Fruit fly (Drosophila melanogaster) whole organism, embryonic: ENCODE measurements around the gene kkv.
A peak's percentile ranks its signal among the peaks of the same experiment; 100 is the strongest.

Experiments used
- Aef1 ChIP-seq: fragments of 200-800 bp; sonication (Bioruptor generic); IDR thresholded peaks from 3 replicates; pipeline ENCODE4 v1.3.6; 2022; ENCODE audit warnings: missing biosample characterization, missing genetic modification characterization
- Antp ChIP-seq: fragments of 200-800 bp; sonication (Bioruptor generic); optimal IDR thresholded peaks from 3 replicates; lab custom pipeline; 2016; ENCODE audit warnings: missing biosample characterization, missing genetic modification characterization
- C15 ChIP-seq: fragments of 200-800 bp; sonication (Bioruptor generic); IDR thresholded peaks from 3 replicates; pipeline ENCODE4 v1.3.6; 2022; ENCODE audit warnings: missing biosample characterization, missing genetic modification characterization
- CG10462 ChIP-seq: fragments of 200-800 bp; sonication (Bioruptor generic); optimal IDR thresholded peaks from 2 replicates; lab custom pipeline; 2016; ENCODE audit warnings: missing biosample characterization, missing genetic modification characterization
- CG11085 ChIP-seq: fragments of 200-800 bp; sonication (Bioruptor generic); IDR thresholded peaks from 2 replicates; pipeline ENCODE4 v1.3.6; 2022; ENCODE audit warnings: missing biosample characterization, missing genetic modification characterization
- CG12299 ChIP-seq: fragments of 200-800 bp; sonication (Bioruptor generic); optimal IDR thresholded peaks from 2 replicates; lab custom pipeline; 2018; ENCODE audit warnings: missing biosample characterization, mild to moderate bottlenecking, missing genetic modification characterization
- CG16813 ChIP-seq: fragments of 200-800 bp; sonication (Bioruptor generic); IDR thresholded peaks from 3 replicates; pipeline ENCODE4 v1.3.6; 2022; ENCODE audit warnings: missing biosample characterization, missing genetic modification characterization; ENCODE audit not compliant: partially characterized antibody
- CG17359 ChIP-seq: fragments of 200-800 bp; sonication (Bioruptor generic); optimal IDR thresholded peaks from 3 replicates; lab custom pipeline; 2018; ENCODE audit warnings: missing biosample characterization, mild to moderate bottlenecking, missing genetic modification characterization, moderate library complexity
- CG17361 ChIP-seq: fragments of 200-800 bp; sonication (Bioruptor generic); IDR thresholded peaks from 3 replicates; pipeline ENCODE4 v1.3.6; 2022; ENCODE audit warnings: missing biosample characterization, missing genetic modification characterization
- CG2678 ChIP-seq: fragments of 200-800 bp; sonication (Bioruptor generic); optimal IDR thresholded peaks from 3 replicates; lab custom pipeline; 2019; ENCODE audit warnings: missing biosample characterization, mild to moderate bottlenecking, missing genetic modification characterization, moderate library complexity
- CG3065 ChIP-seq: fragments of 200-800 bp; sonication (Bioruptor generic); optimal IDR thresholded peaks from 2 replicates; lab custom pipeline; 2016; ENCODE audit warnings: missing biosample characterization, missing genetic modification characterization
- CG3838 ChIP-seq: fragments of 200-800 bp; sonication (Bioruptor generic); optimal IDR thresholded peaks from 3 replicates; lab custom pipeline; 2016; ENCODE audit warnings: missing biosample characterization, missing genetic modification characterization
- CG43689 ChIP-seq: fragments of 200-800 bp; sonication (Bioruptor generic); IDR thresholded peaks from 2 replicates; pipeline ENCODE4 v1.3.6; 2022; ENCODE audit warnings: missing biosample characterization, missing genetic modification characterization
- CG6272 ChIP-seq: fragments of 200-800 bp; sonication (Bioruptor generic); IDR thresholded peaks from 2 replicates; pipeline ENCODE4 v1.3.6; 2022; ENCODE audit warnings: missing biosample characterization, missing genetic modification characterization
- CG6689 ChIP-seq: fragments of 200-800 bp; sonication (Bioruptor generic); IDR thresholded peaks from 2 replicates; pipeline ENCODE4 v1.3.6; 2022; ENCODE audit warnings: missing biosample characterization, missing genetic modification characterization
- CG6813 ChIP-seq: fragments of 200-800 bp; sonication (Bioruptor generic); optimal IDR thresholded peaks from 2 replicates; lab custom pipeline; 2017; ENCODE audit warnings: missing biosample characterization, missing genetic modification characterization, mild to moderate bottlenecking, moderate library complexity, missing genetic modification reagents
- CG7372 ChIP-seq: fragments of 200-800 bp; sonication (Bioruptor generic); IDR thresholded peaks from 2 replicates; pipeline ENCODE4 v1.3.6; 2022; ENCODE audit warnings: missing biosample characterization, missing genetic modification characterization
- CG7839 ChIP-seq: fragments of 200-800 bp; sonication (Bioruptor generic); optimal IDR thresholded peaks from 3 replicates; lab custom pipeline; 2018; ENCODE audit warnings: missing biosample characterization, mild to moderate bottlenecking, missing genetic modification characterization, moderate library complexity
- CG8924 ChIP-seq: fragments of 200-800 bp; optimal IDR thresholded peaks from 3 replicates; lab custom pipeline; 2019; ENCODE audit warnings: missing biosample characterization, mild to moderate bottlenecking, missing genetic modification characterization, moderate library complexity
- CG8944 ChIP-seq: fragments of 200-800 bp; sonication (Bioruptor generic); optimal IDR thresholded peaks from 3 replicates; lab custom pipeline; 2016; ENCODE audit warnings: missing biosample characterization, missing genetic modification characterization
- CG9437 ChIP-seq: fragments of 200-800 bp; sonication (Bioruptor generic); optimal IDR thresholded peaks from 2 replicates; lab custom pipeline; 2018; ENCODE audit warnings: missing biosample characterization, mild to moderate bottlenecking, missing genetic modification characterization
- CG9609 ChIP-seq: fragments of 200-800 bp; sonication (Bioruptor generic); optimal IDR thresholded peaks from 3 replicates; lab custom pipeline; 2016; ENCODE audit warnings: missing biosample characterization, missing genetic modification characterization
- Dp ChIP-seq: fragments of 200-800 bp; sonication (Bioruptor generic); optimal IDR thresholded peaks from 2 replicates; lab custom pipeline; 2018; ENCODE audit warnings: missing biosample characterization, mild to moderate bottlenecking, missing genetic modification characterization, moderate library complexity
- Drgx ChIP-seq: fragments of 200-800 bp; sonication (Bioruptor generic); IDR thresholded peaks from 2 replicates; pipeline ENCODE4 v1.3.6; 2022; ENCODE audit warnings: missing biosample characterization, missing genetic modification characterization
- GATAe ChIP-seq: fragments of 200-800 bp; sonication (Bioruptor generic); conservative IDR thresholded peaks from 2 replicates; pipeline ENCODE4 v1.3.6; 2022; ENCODE audit warnings: missing biosample characterization, missing genetic modification characterization
- Lpt ChIP-seq: fragments of >200 bp; optimal IDR thresholded peaks from 2 replicates; lab custom pipeline; 2018; ENCODE audit warnings: missing biosample characterization, missing genetic modification characterization
- MTF-1 ChIP-seq: fragments of 200-800 bp; sonication (Bioruptor generic); optimal IDR thresholded peaks from 2 replicates; lab custom pipeline; 2018; ENCODE audit warnings: missing biosample characterization, mild to moderate bottlenecking, missing genetic modification characterization, borderline replicate concordance
- Nf-YA ChIP-seq: fragments of 200-800 bp; sonication (Bioruptor generic); IDR thresholded peaks from 2 replicates; pipeline ENCODE4 v1.3.6; 2022; ENCODE audit warnings: missing biosample characterization, missing genetic modification characterization
- Oaz ChIP-seq: fragments of 200-800 bp; sonication (Bioruptor generic); IDR thresholded peaks from 2 replicates; pipeline ENCODE4 v1.3.6; 2022; ENCODE audit warnings: missing biosample characterization, missing genetic modification characterization
- PHDP ChIP-seq: fragments of 200-800 bp; sonication (Bioruptor generic); optimal IDR thresholded peaks from 3 replicates; lab custom pipeline; 2018; ENCODE audit warnings: missing biosample characterization, mild to moderate bottlenecking, missing genetic modification characterization, moderate library complexity
- Pdp1 ChIP-seq, 2 experiments: fragments of 200-800 bp; sonication (Bioruptor generic); optimal IDR thresholded peaks; 3 replicates each; lab custom pipeline; 2016; ENCODE audit warnings: missing biosample characterization in 2 of 2, missing genetic modification characterization in 2 of 2, mild to moderate bottlenecking in 1 of 2, moderate library complexity in 1 of 2
- YL-1 ChIP-seq: fragments of 200-800 bp; sonication (Bioruptor generic); optimal IDR thresholded peaks from 3 replicates; lab custom pipeline; 2017; ENCODE audit warnings: missing biosample characterization, mild to moderate bottlenecking, missing genetic modification characterization
- crol ChIP-seq: fragments of 200-800 bp; sonication (Bioruptor generic); IDR thresholded peaks from 2 replicates; pipeline ENCODE4 v1.3.6; 2022; ENCODE audit warnings: missing biosample characterization, missing genetic modification characterization
- disco-r ChIP-seq: fragments of 200-800 bp; sonication (Bioruptor generic); optimal IDR thresholded peaks from 2 replicates; lab custom pipeline; 2016; ENCODE audit warnings: missing biosample characterization, missing genetic modification characterization
- dpn ChIP-seq, 2 experiments: fragments of 200-800 bp; sonication (Bioruptor generic); optimal IDR thresholded peaks; 3 replicates each; lab custom pipeline; 2016; ENCODE audit warnings: missing biosample characterization in 2 of 2, missing genetic modification characterization in 2 of 2
- ewg ChIP-seq: fragments of 200-800 bp; sonication (Bioruptor generic); optimal IDR thresholded peaks from 3 replicates; lab custom pipeline; 2017; ENCODE audit warnings: mild to moderate bottlenecking, missing biosample characterization, missing genetic modification reagents, missing genetic modification characterization
- fd102C ChIP-seq: fragments of 200-800 bp; sonication (Bioruptor generic); optimal IDR thresholded peaks from 2 replicates; lab custom pipeline; 2018; ENCODE audit warnings: missing biosample characterization, mild to moderate bottlenecking, missing genetic modification characterization, moderate library complexity
- fd3F ChIP-seq: fragments of 200-800 bp; sonication (Bioruptor generic); optimal IDR thresholded peaks from 2 replicates; lab custom pipeline; 2018; ENCODE audit warnings: missing biosample characterization, mild to moderate bottlenecking, missing genetic modification characterization, moderate library complexity
- gcm2 ChIP-seq: fragments of 200-800 bp; sonication (Bioruptor generic); optimal IDR thresholded peaks from 2 replicates; lab custom pipeline; 2016; ENCODE audit warnings: missing biosample characterization, missing genetic modification characterization
- her ChIP-seq: fragments of 200-800 bp; sonication (Bioruptor generic); optimal IDR thresholded peaks from 2 replicates; lab custom pipeline; 2016; ENCODE audit warnings: missing biosample characterization, missing genetic modification characterization
- maf-S ChIP-seq: fragments of 200-800 bp; sonication (Bioruptor generic); optimal IDR thresholded peaks from 2 replicates; lab custom pipeline; 2016; ENCODE audit warnings: missing biosample characterization, missing genetic modification characterization
- nerfin-2 ChIP-seq: fragments of 200-800 bp; sonication (Bioruptor generic); IDR thresholded peaks from 2 replicates; pipeline ENCODE4 v1.3.6; 2022; ENCODE audit warnings: missing biosample characterization, missing genetic modification characterization; ENCODE audit not compliant: partially characterized antibody
- pfk ChIP-seq: fragments of 200-800 bp; sonication (Bioruptor generic); optimal IDR thresholded peaks from 2 replicates; lab custom pipeline; 2018; ENCODE audit warnings: missing biosample characterization, mild to moderate bottlenecking, missing genetic modification characterization, moderate library complexity
- pho ChIP-seq: fragments of 200-800 bp; sonication (Bioruptor generic); optimal IDR thresholded peaks from 2 replicates; lab custom pipeline; 2016; ENCODE audit warnings: missing biosample characterization, missing genetic modification characterization
- pzg ChIP-seq: fragments of 200-800 bp; sonication (Bioruptor generic); optimal IDR thresholded peaks from 3 replicates; lab custom pipeline; 2018; ENCODE audit warnings: missing biosample characterization, mild to moderate bottlenecking, missing genetic modification characterization, moderate library complexity
- sc ChIP-seq, 3 experiments: fragments of >200 bp in 2 of 3; fragments of 200-800 bp in 1 of 3; sonication (Bioruptor generic) in 1 of 3; optimal IDR thresholded peaks; 2 replicates in 2 of 3; 3 replicates in 1 of 3; lab custom pipeline; 2017; ENCODE audit warnings: mild to moderate bottlenecking in 1 of 3, missing biosample characterization in 1 of 3, missing genetic modification characterization in 1 of 3, missing genetic modification reagents in 1 of 3
- shn ChIP-seq: fragments of 200-800 bp; sonication (Bioruptor generic); optimal IDR thresholded peaks from 3 replicates; lab custom pipeline; 2016; ENCODE audit warnings: missing biosample characterization, missing genetic modification characterization
- toy ChIP-seq: fragments of 200-800 bp; sonication (Bioruptor generic); IDR thresholded peaks from 2 replicates; pipeline ENCODE4 v1.3.6; 2022; ENCODE audit warnings: missing biosample characterization, missing genetic modification characterization
- trem ChIP-seq: fragments of 200-800 bp; optimal IDR thresholded peaks from 3 replicates; lab custom pipeline; 2019; ENCODE audit warnings: missing biosample characterization, mild to moderate bottlenecking, missing genetic modification characterization, moderate library complexity
- wek ChIP-seq: fragments of 200-800 bp; sonication (Bioruptor generic); optimal IDR thresholded peaks from 3 replicates; lab custom pipeline; 2018; ENCODE audit warnings: missing biosample characterization, mild to moderate bottlenecking, missing genetic modification characterization, moderate library complexity
- zen2 ChIP-seq: fragments of 200-800 bp; sonication (Bioruptor generic); IDR thresholded peaks from 3 replicates; pipeline ENCODE4 v1.3.6; 2022; ENCODE audit warnings: missing biosample characterization, missing genetic modification characterization; ENCODE audit not compliant: partially characterized antibody

Gene kkv

DNA sequence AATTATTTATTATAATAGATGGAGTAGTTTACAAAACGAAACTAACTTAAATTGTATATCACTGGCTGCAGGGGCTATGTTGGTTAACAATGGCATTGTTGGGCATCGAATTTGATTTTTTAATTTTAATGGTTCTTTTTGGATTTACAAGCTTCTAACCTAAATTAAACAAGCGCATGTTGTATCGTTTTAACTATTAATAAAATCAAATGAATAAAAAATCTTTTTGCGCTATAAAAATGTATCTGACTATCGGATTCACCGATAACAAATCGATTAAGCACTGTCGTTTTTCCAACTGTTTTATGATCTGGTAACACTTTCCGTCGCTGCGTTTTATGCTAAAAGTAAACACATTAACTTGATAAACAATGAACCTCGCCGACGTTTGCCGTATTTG, 17.9 kb downstream of the kkv start, which contains the start of the genes hd and CG14667 (continued):
- TF ChIP-seq CG3838 (no peak), GATAe (GFP tag; lab: Robert Waterston, UW) (no peak), Lpt (no peak), YL-1 (GFP tag; lab: Kevin White, UChicago) (peak; percentile 71), fd102C (GFP tag; lab: Kevin White, UChicago) (no peak), nerfin-2 (peak; percentile 42; the same call in 1 of the 2 replicates), Drgx (GFP tag; lab: Robert Waterston, UW) (no peak), disco-r (GFP tag; lab: Kevin White, UChicago) (no peak), maf-S (GFP tag; lab: Kevin White, UChicago) (no peak), crol (GFP tag; lab: Robert Waterston, UW) (no peak), Pdp1 (GFP tag; optimal IDR thresholded peaks at IDR 0.05; lab: Kevin White, UChicago) (no peak), dpn (GFP tag; optimal IDR thresholded peaks at IDR 0.05; lab: Kevin White, UChicago) (no peak), CG8944 (GFP tag; lab: Kevin White, UChicago) (no peak), Nf-YA (no peak), PHDP (no peak), CG12299 (tag; lab: Kevin White, UChicago) (no peak), CG3065 (GFP tag; lab: Kevin White, UChicago) (no peak), ewg (GFP tag; lab: Kevin White, UChicago) (no peak), CG17359 (tag; lab: Kevin White, UChicago) (no peak), CG43689 (no peak), Oaz (no peak), CG7839 (tag; lab: Kevin White, UChicago) (no peak), gcm2 (no peak), CG11085 (no peak), CG17361 (GFP tag; lab: Robert Waterston, UW) (no peak), her (no peak), pho (no peak), CG16813 (peak; percentile 64), CG10462 (GFP tag; lab: Kevin White, UChicago) (no peak), Antp (GFP tag; lab: Kevin White, UChicago) (no peak), Dp (peak; percentile 67), CG2678 (no peak), CG7372 (GFP tag; lab: Robert Waterston, UW) (no peak), zen2 (GFP tag; lab: Robert Waterston, UW) (peak; percentile 17; the same call in 1 of the 3 replicates), C15 (GFP tag; lab: Robert Waterston, UW) (no peak), shn (GFP tag; lab: Kevin White, UChicago) (no peak), CG6689 (GFP tag; lab: Robert Waterston, UW) (no peak), CG9609 (GFP tag; lab: Kevin White, UChicago) (no peak), sc (optimal IDR thresholded peaks at IDR 0.05; lab: Kevin White, UChicago) (no peak), sc (GFP tag; optimal IDR thresholded peaks at IDR 0.05; lab: Kevin White, UChicago) (no peak), pzg (GFP tag; lab: Kevin White, UChicago) (peak; percentile 47), pfk (GFP tag; lab: Kevin White, UChicago) (no peak), CG9437 (GFP tag; lab: Kevin White, UChicago) (no peak), wek (no peak), MTF-1 (GFP tag; lab: Kevin White, UChicago) (no peak), Aef1 (GFP tag; lab: Robert Waterston, UW) (no peak), CG6813 (GFP tag; lab: Kevin White, UChicago) (no peak), CG8924 (tag; lab: Kevin White, UChicago) (no peak), CG6272 (no peak), trem (tag; lab: Kevin White, UChicago) (peak; percentile 64), toy (GFP tag; lab: Robert Waterston, UW) (no peak), fd3F (GFP tag; lab: Kevin White, UChicago) (no peak)
